Fruit fly (Drosophila melanogaster) whole organism, pupa: ENCODE measurements around the gene ci.

Experiments used
- CG10348 ChIP-seq: fragments of 200-800 bp; sonication (Bioruptor generic); IDR thresholded peaks from 2 replicates; pipeline ENCODE4 v1.3.6; 2022; ENCODE audit warnings: missing biosample characterization, missing genetic modification characterization
- CG15710 ChIP-seq: fragments of 200-800 bp; sonication (Bioruptor generic); optimal IDR thresholded peaks from 2 replicates; lab custom pipeline; 2018; ENCODE audit warnings: missing biosample characterization, mild to moderate bottlenecking, missing genetic modification characterization, moderate library complexity
- CG17806 ChIP-seq: fragments of 200-800 bp; sonication (Bioruptor generic); optimal IDR thresholded peaks from 2 replicates; lab custom pipeline; 2018; ENCODE audit warnings: missing biosample characterization, mild to moderate bottlenecking, missing genetic modification characterization, moderate library complexity
- CG32121 ChIP-seq: fragments of 200-800 bp; sonication (Bioruptor generic); IDR thresholded peaks from 2 replicates; pipeline ENCODE4 v1.3.6; 2022; ENCODE audit warnings: missing biosample characterization, missing genetic modification characterization
- CG34367 ChIP-seq: fragments of 200-800 bp; sonication (Bioruptor generic); optimal IDR thresholded peaks from 2 replicates; lab custom pipeline; 2018; ENCODE audit warnings: missing biosample characterization, mild to moderate bottlenecking, missing genetic modification characterization
- CG4496 ChIP-seq: fragments of 200-800 bp; sonication (Bioruptor generic); IDR thresholded peaks from 3 replicates; pipeline ENCODE4 v1.3.6; 2022; ENCODE audit warnings: missing biosample characterization, missing genetic modification characterization
- CG8159 ChIP-seq: fragments of 200-800 bp; sonication (Bioruptor generic); optimal IDR thresholded peaks from 3 replicates; lab custom pipeline; 2018; ENCODE audit warnings: missing biosample characterization, mild to moderate bottlenecking, missing genetic modification characterization, moderate library complexity
- CG8301 ChIP-seq: fragments of 200-800 bp; sonication (Bioruptor generic); optimal IDR thresholded peaks from 2 replicates; lab custom pipeline; 2018; ENCODE audit warnings: missing biosample characterization, mild to moderate bottlenecking, missing genetic modification characterization
- CG9948 ChIP-seq: fragments of 200-800 bp; sonication (Bioruptor generic); optimal IDR thresholded peaks from 2 replicates; lab custom pipeline; 2018; ENCODE audit warnings: missing biosample characterization, mild to moderate bottlenecking, missing genetic modification characterization, moderate library complexity
- D1 ChIP-seq: fragments of 200-800 bp; sonication (Bioruptor generic); optimal IDR thresholded peaks from 2 replicates; lab custom pipeline; 2018; ENCODE audit warnings: missing biosample characterization, mild to moderate bottlenecking, missing genetic modification characterization, moderate library complexity
- EcR ChIP-seq: fragments of 200-800 bp; sonication (Bioruptor generic); optimal IDR thresholded peaks from 3 replicates; lab custom pipeline; 2019; ENCODE audit warnings: missing biosample characterization, missing genetic modification characterization, mild to moderate bottlenecking, moderate library complexity, missing genetic modification reagents
- Ets98B ChIP-seq: fragments of 200-800 bp; sonication (Bioruptor generic); IDR thresholded peaks from 2 replicates; pipeline ENCODE4 v1.3.6; 2022; ENCODE audit warnings: missing biosample characterization, missing genetic modification characterization
- Pif1A ChIP-seq: fragments of 200-800 bp; sonication (Bioruptor generic); optimal IDR thresholded peaks from 3 replicates; lab custom pipeline; 2016; ENCODE audit warnings: missing biosample characterization, missing genetic modification characterization
- Pif1B ChIP-seq: fragments of 200-800 bp; sonication (Bioruptor generic); optimal IDR thresholded peaks from 3 replicates; lab custom pipeline; 2016; ENCODE audit warnings: missing biosample characterization, missing genetic modification characterization
- Snoo ChIP-seq: fragments of 200-800 bp; sonication (Bioruptor generic); optimal IDR thresholded peaks from 3 replicates; lab custom pipeline; 2017; ENCODE audit warnings: missing biosample characterization, mild to moderate bottlenecking, missing genetic modification characterization, inconsistent platforms
- fd96Ca ChIP-seq: fragments of 200-800 bp; sonication (Bioruptor generic); IDR thresholded peaks from 3 replicates; pipeline ENCODE4 v1.3.6; 2022; ENCODE audit warnings: missing biosample characterization, missing genetic modification characterization
- gl ChIP-seq: fragments of 200-800 bp; sonication (Bioruptor generic); optimal IDR thresholded peaks from 2 replicates; lab custom pipeline; 2018; ENCODE audit warnings: missing biosample characterization, mild to moderate bottlenecking, missing genetic modification characterization

ci gene

DNA sequence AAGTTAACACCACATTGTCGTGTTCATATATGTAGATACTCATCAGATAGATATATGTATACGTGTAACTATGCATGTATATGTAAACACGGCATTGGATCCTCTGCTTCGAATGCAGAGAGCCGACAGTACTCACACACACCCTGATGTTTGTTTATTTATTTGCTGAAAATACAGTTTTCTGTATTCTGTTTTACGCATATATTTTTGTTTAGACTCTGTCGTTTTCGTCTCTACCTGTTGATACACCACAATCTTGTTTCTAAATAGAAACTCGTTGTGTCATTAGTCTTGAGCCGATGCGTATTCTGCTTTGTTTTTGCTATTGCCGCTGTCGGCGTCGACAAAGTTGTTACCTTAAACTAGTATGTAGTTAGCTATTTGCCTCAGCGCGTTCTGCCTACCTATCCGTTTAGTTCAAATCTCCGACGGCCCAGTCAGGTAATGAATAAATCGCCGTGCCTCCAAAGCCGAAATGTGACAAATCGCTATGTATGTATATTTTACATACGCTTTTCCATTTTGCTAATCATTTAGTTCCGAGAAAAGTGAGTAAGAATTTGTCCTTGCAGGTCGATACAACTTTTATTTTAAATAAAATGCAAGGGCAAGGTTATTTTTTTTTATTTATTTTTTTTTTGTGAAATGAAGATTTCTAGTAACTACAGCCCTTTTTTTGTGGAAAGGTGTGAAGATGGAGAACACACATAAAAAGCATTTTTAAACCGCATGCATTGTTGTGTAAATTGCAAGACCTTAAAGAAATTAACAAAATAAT, 13.5 kb upstream of the ci start:
- TF ChIP-seq D1 (tag; lab: Kevin White, UChicago), result peak; percentile 46
- TF ChIP-seq fd96Ca (GFP tag; lab: Robert Waterston, UW), result no peak
- TF ChIP-seq CG10348 (GFP tag; lab: Robert Waterston, UW), result no peak
- no peak for TF ChIP-seq CG8301 (tag; lab: Kevin White, UChicago)

DNA sequence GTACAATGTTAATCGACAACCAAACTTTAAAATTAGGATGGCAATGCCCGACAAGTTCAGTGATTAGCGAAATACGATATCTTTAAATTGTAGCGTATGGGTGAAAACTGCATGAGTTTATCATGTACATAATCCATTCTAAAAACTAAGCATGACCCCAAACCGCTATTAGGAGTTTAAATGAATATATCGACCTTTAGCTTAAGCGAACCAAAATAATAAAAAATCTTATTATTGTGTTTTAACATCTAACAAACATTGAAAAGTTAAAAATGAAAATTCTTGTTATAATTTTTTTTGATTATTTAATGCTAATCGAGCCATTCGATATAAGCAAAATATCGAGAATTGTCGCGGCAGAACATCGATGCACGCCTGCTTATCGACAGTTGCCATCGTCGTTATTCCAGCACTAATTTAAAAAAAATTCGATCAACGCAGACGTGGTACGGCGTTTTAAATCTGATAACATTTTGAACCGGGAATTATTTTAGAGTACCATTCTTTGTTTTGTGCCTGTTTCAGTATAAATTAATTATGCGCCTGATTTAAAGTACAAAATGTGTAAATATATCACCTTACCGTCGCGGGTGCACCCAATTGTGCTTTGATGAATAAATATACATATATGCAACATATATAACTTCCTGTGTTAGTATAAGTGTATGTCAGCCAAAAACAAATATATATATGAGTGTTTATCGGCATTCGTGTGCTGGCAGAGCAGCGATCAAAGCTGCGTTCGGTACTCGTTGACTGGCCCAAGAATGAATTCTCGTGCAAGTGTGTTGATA, 12.3 kb upstream of the ci start, which contains the start of gene pan:
Gene pan, plus strand, starts transcription at position 378 of the 794 bp plus-strand sequence.
- no peak for TF ChIP-seq CG34367 (tag; lab: Kevin White, UChicago)
- peak; percentile 31 for TF ChIP-seq Pif1B (GFP tag; lab: Kevin White, UChicago)
- TF ChIP-seq EcR (GFP tag; lab: Kevin White, UChicago), result peak; percentile 15
- no peak for TF ChIP-seq CG9948 (tag; lab: Kevin White, UChicago)
- no peak for TF ChIP-seq CG10348 (GFP tag; lab: Robert Waterston, UW)
- peak; percentile 28 for TF ChIP-seq Pif1A

DNA sequence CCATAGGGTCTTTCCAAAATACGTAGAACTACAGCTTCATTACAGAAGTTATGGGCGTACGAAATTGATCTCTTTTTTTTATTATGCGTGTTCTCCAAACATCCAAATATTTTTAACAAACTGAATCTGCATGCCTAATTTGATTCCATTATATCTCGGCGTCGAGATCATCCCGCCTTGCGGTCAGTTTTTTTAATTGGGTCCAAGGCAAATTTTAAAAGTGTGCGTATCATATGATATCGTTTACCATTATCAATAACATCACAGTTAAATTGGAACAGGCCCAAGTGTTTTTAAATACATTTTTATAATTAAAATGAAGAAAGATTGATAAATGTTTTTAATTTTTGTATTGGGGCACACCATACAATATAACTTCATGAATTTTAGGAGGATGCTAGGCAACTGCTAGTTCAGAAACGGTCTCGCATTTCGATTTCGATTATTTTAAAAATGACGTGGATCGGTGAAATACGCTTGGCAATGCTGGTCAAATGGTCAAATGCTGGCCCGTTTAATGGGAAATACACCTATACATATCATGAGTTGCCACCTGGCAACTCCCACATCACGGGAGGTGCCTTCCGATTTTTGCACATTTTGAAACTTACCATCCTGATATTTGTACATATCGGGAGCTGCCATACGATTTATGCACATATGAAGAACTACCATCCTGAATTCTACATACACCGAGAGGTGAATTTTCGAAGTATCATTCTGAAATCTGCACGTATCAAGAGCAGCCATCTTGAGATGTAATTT, 11.5 kb upstream of the ci start:
- TF ChIP-seq CG9948 (tag; lab: Kevin White, UChicago), result no peak
- peak; percentile 18 for TF ChIP-seq D1 (tag; lab: Kevin White, UChicago)

DNA sequence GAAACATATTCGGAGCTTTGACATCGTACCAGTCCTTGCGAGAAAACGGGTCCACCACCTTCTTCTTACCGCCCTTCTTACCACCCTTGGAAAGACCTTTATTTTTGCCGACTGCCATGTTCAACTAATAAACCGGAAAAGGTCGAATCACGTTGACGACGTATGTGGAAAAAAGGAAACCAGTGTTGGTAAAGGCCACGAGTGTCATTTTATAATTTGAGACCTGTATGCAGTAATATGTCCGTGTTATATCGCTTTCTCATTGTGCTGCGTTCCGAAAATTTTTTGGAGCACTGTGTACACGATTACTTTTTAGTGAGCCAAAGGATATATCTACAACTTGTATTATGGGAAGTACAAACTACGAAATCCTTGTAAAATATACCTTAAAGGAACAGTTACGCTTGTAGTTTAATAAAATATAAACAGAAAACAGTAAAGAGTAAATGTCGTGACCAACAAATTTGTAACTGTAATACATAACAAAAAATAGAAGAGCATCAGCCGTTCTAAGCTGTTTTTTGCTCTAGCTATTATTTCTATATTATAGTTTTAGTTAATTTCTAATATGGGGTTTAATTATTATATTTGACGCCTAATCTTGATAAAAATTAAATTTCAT, 10.3 kb upstream of the ci start, which contains the start of gene RpS3A:
Gene RpS3A, minus strand, starts transcription at position 145 of the 622 bp plus-strand sequence.
- peak; percentile 18 for TF ChIP-seq CG17806 (tag; lab: Kevin White, UChicago)
- peak; percentile 54; the same call in 1 of the 2 replicates for TF ChIP-seq Ets98B
- TF ChIP-seq CG9948 (tag; lab: Kevin White, UChicago), result peak; percentile 38
- no peak for TF ChIP-seq CG10348 (GFP tag; lab: Robert Waterston, UW)
- peak; percentile 30; the same call in 1 of the 2 replicates for TF ChIP-seq CG32121 (GFP tag; lab: Robert Waterston, UW)
- peak; percentile 53 for TF ChIP-seq CG15710
- TF ChIP-seq CG4496 (GFP tag; lab: Robert Waterston, UW), result no peak
- peak; percentile 42 for TF ChIP-seq Pif1B (GFP tag; lab: Kevin White, UChicago)
- TF ChIP-seq D1 (tag; lab: Kevin White, UChicago), result peak; percentile 22
- TF ChIP-seq CG34367 (tag; lab: Kevin White, UChicago), result peak; percentile 72
- TF ChIP-seq Pif1A, result peak; percentile 66
- peak; percentile 48 for TF ChIP-seq gl (tag; lab: Kevin White, UChicago)
- no peak for TF ChIP-seq EcR (GFP tag; lab: Kevin White, UChicago)
- TF ChIP-seq CG8159 (tag; lab: Kevin White, UChicago), result peak; percentile 58
- peak; percentile 80 for TF ChIP-seq Snoo
- no peak for TF ChIP-seq fd96Ca (GFP tag; lab: Robert Waterston, UW)
- TF ChIP-seq, all 21 proteins: peak for 12

DNA sequence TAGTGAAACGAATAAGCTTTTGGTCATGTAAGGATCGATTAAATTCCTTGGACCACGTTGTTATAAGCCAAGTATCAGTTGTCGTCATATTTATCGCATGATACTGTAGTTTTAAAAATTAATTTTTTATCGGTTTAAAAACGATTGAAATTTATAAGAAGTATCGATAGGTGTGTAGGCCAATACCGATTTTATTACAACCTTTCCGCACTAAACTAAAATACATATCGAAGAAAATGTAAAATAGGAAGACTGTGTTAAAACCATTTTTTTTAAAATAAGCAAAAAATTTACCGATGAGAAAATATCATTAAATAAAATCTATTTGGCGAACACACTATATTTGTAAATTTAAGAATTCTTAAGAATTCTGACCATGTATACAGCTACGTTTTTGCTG, 6.5 kb upstream of the ci start:
- TF ChIP-seq CG8159 (tag; lab: Kevin White, UChicago) (peak; percentile 16), Snoo (no peak)

DNA sequence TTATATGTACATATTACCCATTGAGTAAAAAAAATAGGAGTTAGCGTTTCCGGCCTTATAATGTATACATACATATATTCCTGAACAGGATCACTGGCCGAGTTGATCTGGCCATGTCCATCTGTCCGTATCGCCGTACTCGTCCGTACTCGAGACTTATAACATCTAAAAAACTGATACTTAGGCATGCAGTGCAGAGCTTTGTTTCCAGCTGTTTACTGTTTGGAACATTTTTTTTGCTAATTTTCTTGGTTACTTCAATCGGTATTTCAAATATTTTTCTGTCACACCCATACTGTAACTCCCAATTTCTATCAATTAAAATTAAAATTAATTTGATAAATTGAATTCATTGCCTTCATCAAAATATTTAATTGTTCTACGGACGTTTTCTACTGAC, 5.7 kb upstream of the ci start:
- no peak for TF ChIP-seq CG10348 (GFP tag; lab: Robert Waterston, UW)
- TF ChIP-seq CG8301 (tag; lab: Kevin White, UChicago), result no peak
- no peak for TF ChIP-seq fd96Ca (GFP tag; lab: Robert Waterston, UW)
